Worm (Caenorhabditis elegans) whole organism, L4/young adult: ENCODE data around the gene sta-1.

Experiments
- dao-5 ChIP-seq: sonication (generic microtip); optimal IDR thresholded peaks from 2 replicates; lab custom pipeline; 2016; ENCODE audit warnings: missing genotype, missing genetic modification characterization, moderate library complexity, missing compliant biosample characterization
- him-1 ChIP-seq: sonication (generic microtip); optimal IDR thresholded peaks from 2 replicates; lab custom pipeline; 2016; ENCODE audit warnings: missing genotype, missing genetic modification reagents, missing genetic modification characterization, missing compliant biosample characterization

DNA sequence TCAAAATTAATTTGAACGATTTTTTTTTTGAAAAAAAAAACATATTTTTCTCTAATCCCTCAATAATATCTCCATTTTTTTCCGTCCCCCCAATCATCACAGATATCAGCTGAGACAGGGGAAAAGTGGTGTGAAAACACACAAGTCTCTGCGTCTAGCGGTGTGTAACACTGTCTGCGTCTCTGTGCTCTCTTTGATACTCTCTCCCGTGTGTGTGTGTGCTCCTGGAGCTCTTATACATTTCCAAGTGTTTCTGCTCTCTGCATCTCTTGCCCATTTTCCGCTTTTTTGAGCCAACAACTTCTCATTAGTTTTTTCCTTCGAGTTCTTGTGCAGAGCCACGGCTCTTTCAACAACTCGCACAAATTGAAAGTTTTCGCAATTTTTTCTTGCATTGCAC lies 529 bp upstream of the sta-1 start:
- TF ChIP-seq him-1 (peak; percentile 58), dao-5 (no peak)
